Fruit fly (Drosophila melanogaster): Measurements from ENCODE around the gene CG6125.

The CG6125 gene

dm6 chr3R:15356645-15357431, 50.0 kb downstream of the CG6125 start, which contains the start of the genes Atg4b and Hibch (continued):
- TF ChIP-seq tx (GFP tag; optimal IDR thresholded peaks at IDR 0.05): peak; percentile 23
- TF ChIP-seq CG11456 (GFP tag; IDR thresholded peaks at IDR 0.05): peak; percentile 90
- peak; percentile 69 for TF ChIP-seq CG14014 (GFP tag; IDR thresholded peaks at IDR 0.05)
- peak; percentile 82 for TF ChIP-seq CG4617 (GFP tag; optimal IDR thresholded peaks at IDR 0.05; ENCODE audit: borderline replicate concordance)
- TF ChIP-seq CG30431 (GFP tag; optimal IDR thresholded peaks at IDR 0.05): peak; percentile 70
- TF ChIP-seq dmrt99B (tag; optimal IDR thresholded peaks at IDR 0.05): no peak
- TF ChIP-seq CG7786 (GFP tag; optimal IDR thresholded peaks at IDR 0.05): no peak
- TF ChIP-seq Xbp1 (GFP tag; optimal IDR thresholded peaks at IDR 0.05): peak; percentile 88
- TF ChIP-seq Abd-B (GFP tag; optimal IDR thresholded peaks at IDR 0.05): no peak
- TF ChIP-seq CG10654 (GFP tag; optimal IDR thresholded peaks at IDR 0.05): peak; percentile 76
- TF ChIP-seq Hsf (GFP tag; optimal IDR thresholded peaks at IDR 0.05): peak; percentile 58
- no peak for TF ChIP-seq gsb-n (tag; optimal IDR thresholded peaks at IDR 0.05)
- TF ChIP-seq Ptx1 (GFP tag; IDR thresholded peaks at IDR 0.05): peak; percentile 90
- peak; percentile 50; the same call in 1 of the 2 replicates for TF ChIP-seq toy (GFP tag; IDR thresholded peaks at IDR 0.05)
- TF ChIP-seq lilli (GFP tag; optimal IDR thresholded peaks at IDR 0.05): peak; percentile 74
- peak; percentile 85 for TF ChIP-seq CG10209 (GFP tag; optimal IDR thresholded peaks at IDR 0.05)
- peak; percentile 96 for TF ChIP-seq CG10543 (GFP tag; optimal IDR thresholded peaks at IDR 0.05)
- TF ChIP-seq Adf1 (GFP tag; IDR thresholded peaks at IDR 0.05): peak; percentile 43; the same call in 1 of the 2 replicates
- TF ChIP-seq CG10366 (GFP tag; IDR thresholded peaks at IDR 0.05): peak; percentile 74
- TF ChIP-seq eve (GFP tag; optimal IDR thresholded peaks at IDR 0.05): no peak
- TF ChIP-seq fd64A (GFP tag; optimal IDR thresholded peaks at IDR 0.05): no peak
- TF ChIP-seq Kr (GFP tag; optimal IDR thresholded peaks at IDR 0.05): no peak
- peak; percentile 85 for TF ChIP-seq Ssrp (tag; optimal IDR thresholded peaks at IDR 0.05)
- peak; percentile 41 for TF ChIP-seq pnt (GFP tag; optimal IDR thresholded peaks at IDR 0.05)
- TF ChIP-seq gem (tag; optimal IDR thresholded peaks at IDR 0.05): peak; percentile 92
- TF ChIP-seq CG2129 (GFP tag; IDR thresholded peaks at IDR 0.05; ENCODE audit: partially characterized antibody): no peak
- TF ChIP-seq so (GFP tag; IDR thresholded peaks at IDR 0.05): peak; percentile 74; the same call in 1 of the 3 replicates
- peak; percentile 87 for TF ChIP-seq klu (GFP tag; IDR thresholded peaks at IDR 0.05)
- TF ChIP-seq CG17186 (GFP tag; optimal IDR thresholded peaks at IDR 0.05): peak; percentile 37
- TF ChIP-seq Neu2 (GFP tag; optimal IDR thresholded peaks at IDR 0.05; ENCODE audit: borderline replicate concordance): no peak
- TF ChIP-seq row (GFP tag; IDR thresholded peaks at IDR 0.05): peak; percentile 97
- peak; percentile 78; the same call in 2 of the 3 replicates for TF ChIP-seq ken (GFP tag; IDR thresholded peaks at IDR 0.05)
- peak; percentile 43 for TF ChIP-seq vfl (GFP tag; optimal IDR thresholded peaks at IDR 0.05)
- no peak for TF ChIP-seq vnd (GFP tag; IDR thresholded peaks at IDR 0.05; ENCODE audit: partially characterized antibody)
- peak; percentile 69; the same call in 2 of the 3 replicates for TF ChIP-seq croc (GFP tag; conservative IDR thresholded peaks at IDR 0.05)
- peak; percentile 81 for TF ChIP-seq HHEX (GFP tag; optimal IDR thresholded peaks at IDR 0.05)
- no peak for TF ChIP-seq Dll (GFP tag; IDR thresholded peaks at IDR 0.05; ENCODE audit: partially characterized antibody)
- peak; percentile 79 for TF ChIP-seq CG12299 (tag; optimal IDR thresholded peaks at IDR 0.05)
- TF ChIP-seq CkIIα-i1 (GFP tag; IDR thresholded peaks at IDR 0.05): no peak
- peak; percentile 15 for TF ChIP-seq Myb (GFP tag; optimal IDR thresholded peaks at IDR 0.05)
- peak; percentile 86 for TF ChIP-seq CG9215 (GFP tag; IDR thresholded peaks at IDR 0.05)
- peak; percentile 73; the same call in 2 of the 3 replicates for TF ChIP-seq CG11093 (GFP tag; IDR thresholded peaks at IDR 0.05)
- TF ChIP-seq chm (GFP tag; IDR thresholded peaks at IDR 0.05): 0 out of 2 replicates have a peak, but pooled peaks have one; percentile 42
- TF ChIP-seq ro (GFP tag; IDR thresholded peaks at IDR 0.05): peak; percentile 20; the same call in 1 of the 2 replicates

All from whole organism, embryonic.